Fruit fly (Drosophila melanogaster): ENCODE measurements around the gene CG6833.
A peak's percentile ranks its signal among the peaks of the same experiment; 100 is the strongest.

CG6833 gene

dm6 chr3L:14001658-14002523 lies 49.1 kb upstream of the CG6833 start, which contains the start of the genes Nprl3 and upSET (continued):
- peak; percentile 79 for TF ChIP-seq CG14860 (GFP tag; IDR thresholded peaks at IDR 0.05; ENCODE audit: partially characterized antibody)
- no peak for TF ChIP-seq Camta (GFP tag; optimal IDR thresholded peaks at IDR 0.05)
- TF ChIP-seq dm (GFP tag; optimal IDR thresholded peaks at IDR 0.05): peak; percentile 52
- no peak for TF ChIP-seq ap (GFP tag; IDR thresholded peaks at IDR 0.05)
- 0 out of 2 replicates have a peak, but pooled peaks have one; percentile 41 for TF ChIP-seq CG32532 (GFP tag; IDR thresholded peaks at IDR 0.05)
- no peak for TF ChIP-seq Fer2 (tag; optimal IDR thresholded peaks at IDR 0.05)
- TF ChIP-seq sna (GFP tag; IDR thresholded peaks at IDR 0.05; ENCODE audit: partially characterized antibody): peak; percentile 86
- TF ChIP-seq ttk (GFP tag; IDR thresholded peaks at IDR 0.05): no peak
- TF ChIP-seq Sin3A (optimal IDR thresholded peaks at IDR 0.05): peak; percentile 52
- peak; percentile 85 for TF ChIP-seq unc-4 (GFP tag; IDR thresholded peaks at IDR 0.05; ENCODE audit: partially characterized antibody)
- TF ChIP-seq dati (GFP tag; IDR thresholded peaks at IDR 0.05): no peak
- no peak for TF ChIP-seq Kr (GFP tag; optimal IDR thresholded peaks at IDR 0.05)
- TF ChIP-seq CG7963 (GFP tag; IDR thresholded peaks at IDR 0.05; ENCODE audit: partially characterized antibody): peak; percentile 77
- TF ChIP-seq lab (GFP tag; optimal IDR thresholded peaks at IDR 0.05): peak; percentile 45
- no peak for TF ChIP-seq en (GFP tag; optimal IDR thresholded peaks at IDR 0.05)
- TF ChIP-seq HmgD (GFP tag; optimal IDR thresholded peaks at IDR 0.05): peak; percentile 9
- no peak for TF ChIP-seq CG4854 (GFP tag; optimal IDR thresholded peaks at IDR 0.05)
- TF ChIP-seq Chrac-16 (GFP tag; optimal IDR thresholded peaks at IDR 0.05): no peak
- TF ChIP-seq trem (tag; optimal IDR thresholded peaks at IDR 0.05): peak; percentile 88
- TF ChIP-seq HmgZ (tag; optimal IDR thresholded peaks at IDR 0.05): peak; percentile 20
- TF ChIP-seq CG6791 (GFP tag; IDR thresholded peaks at IDR 0.05; ENCODE audit: partially characterized antibody): peak; percentile 83
- TF ChIP-seq Gug (GFP tag; IDR thresholded peaks at IDR 0.05): no peak
- TF ChIP-seq CG17359 (tag; optimal IDR thresholded peaks at IDR 0.05): peak; percentile 51
- peak; percentile 53 for TF ChIP-seq CG12659 (GFP tag; optimal IDR thresholded peaks at IDR 0.05)
- no peak for TF ChIP-seq ems (GFP tag; optimal IDR thresholded peaks at IDR 0.05)
- TF ChIP-seq chinmo (GFP tag; IDR thresholded peaks at IDR 0.05; ENCODE audit: partially characterized antibody): peak; percentile 71; the same call in 1 of the 4 replicates
- no peak for TF ChIP-seq dmrt99B (tag; optimal IDR thresholded peaks at IDR 0.05)
- peak; percentile 14 for TF ChIP-seq CG4424 (GFP tag; optimal IDR thresholded peaks at IDR 0.05)
- no peak for TF ChIP-seq bcd (GFP tag; optimal IDR thresholded peaks at IDR 0.05)
- TF ChIP-seq HLH4C (GFP tag; IDR thresholded peaks at IDR 0.05; ENCODE audit: partially characterized antibody): peak; percentile 79
- no peak for TF ChIP-seq CG30431 (GFP tag; optimal IDR thresholded peaks at IDR 0.05)
- TF ChIP-seq ewg (GFP tag; optimal IDR thresholded peaks at IDR 0.05): no peak
- no peak for TF ChIP-seq CG6765 (GFP tag; optimal IDR thresholded peaks at IDR 0.05)
- peak; percentile 52 for TF ChIP-seq phol (tag; optimal IDR thresholded peaks at IDR 0.05)
- peak; percentile 6 for TF ChIP-seq Myb (GFP tag; optimal IDR thresholded peaks at IDR 0.05)
- TF ChIP-seq CG12104 (GFP tag; optimal IDR thresholded peaks at IDR 0.05): no peak
- TF ChIP-seq CG17186 (GFP tag; optimal IDR thresholded peaks at IDR 0.05): no peak
- TF ChIP-seq Hr51 (GFP tag; optimal IDR thresholded peaks at IDR 0.05): peak in 1 of 2 experiments; percentile 25
- TF ChIP-seq sisA (GFP tag; IDR thresholded peaks at IDR 0.05): no peak
- TF ChIP-seq CG34422 (GFP tag; IDR thresholded peaks at IDR 0.05): peak; percentile 34; the same call in 1 of the 3 replicates
- peak; percentile 38; the same call in 1 of the 2 replicates for TF ChIP-seq Rfx (GFP tag; IDR thresholded peaks at IDR 0.05)
- no peak for TF ChIP-seq Atf6 (GFP tag; IDR thresholded peaks at IDR 0.05)
- peak; percentile 22 for TF ChIP-seq grau (tag; optimal IDR thresholded peaks at IDR 0.05)
- TF ChIP-seq row (GFP tag; IDR thresholded peaks at IDR 0.05): peak; percentile 54
- TF ChIP-seq CG2116 (GFP tag; optimal IDR thresholded peaks at IDR 0.05): peak; percentile 66
- no peak for TF ChIP-seq fd102C (GFP tag; optimal IDR thresholded peaks at IDR 0.05)
- TF ChIP-seq fd96Cb (tag; optimal IDR thresholded peaks at IDR 0.05): no peak
- TF ChIP-seq Asciz (GFP tag; optimal IDR thresholded peaks at IDR 0.05): peak; percentile 18

All from whole organism, embryonic.